Worm (Caenorhabditis elegans): ENCODE measurements around the gene srab-17.

DNA sequence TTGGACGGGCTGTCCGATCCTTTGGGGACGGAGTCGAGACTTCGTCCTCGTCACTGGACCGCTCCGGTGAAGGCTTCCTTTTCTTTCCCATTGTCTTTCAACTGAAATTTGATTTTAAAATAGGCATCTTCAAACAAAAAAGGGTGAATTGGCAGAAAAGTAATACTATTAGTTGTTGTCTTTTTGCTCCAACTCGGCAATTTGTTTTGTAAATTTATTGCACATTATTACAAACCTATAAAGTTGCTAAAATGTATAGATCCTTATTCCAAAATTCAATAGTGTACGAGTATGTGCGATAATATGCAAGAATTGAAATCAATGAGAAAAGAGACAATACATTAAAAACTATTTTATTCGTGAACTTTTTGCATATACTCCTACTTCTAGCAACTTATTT is 8.3 kb downstream of the srab-17 start, which contains the start of gene lsy-12:
- TF ChIP-seq him-1 (tag; optimal IDR thresholded peaks at IDR 0.05): no peak
- no peak for TF ChIP-seq W03F9.2 (tag; optimal IDR thresholded peaks at IDR 0.05)
- no peak for TF ChIP-seq dao-5 (tag; optimal IDR thresholded peaks at IDR 0.05)
